Fruit fly (Drosophila melanogaster): Measurements from ENCODE around the gene CG42367.

DNA sequence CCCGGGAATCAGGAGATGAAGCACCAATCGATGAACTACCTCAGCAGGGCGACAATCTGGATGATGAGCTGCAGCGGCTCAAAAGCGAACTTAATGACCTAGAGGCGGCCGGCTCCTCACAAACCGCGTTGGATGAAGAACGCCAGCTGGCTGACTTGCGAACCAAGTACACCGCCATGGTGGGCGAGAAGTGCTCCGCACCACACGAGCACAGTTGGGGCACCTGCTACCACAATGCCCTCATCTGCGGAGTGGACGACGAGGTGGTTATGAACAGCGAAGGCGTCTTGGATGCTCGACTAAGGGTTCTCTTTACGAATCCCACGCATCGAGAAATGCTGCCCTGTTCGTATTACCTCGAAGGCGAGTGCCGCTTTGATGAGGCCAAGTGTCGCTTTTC is 24.3 kb downstream of the CG42367 start:
- TF ChIP-seq Clk (GFP tag; optimal IDR thresholded peaks at IDR 0.05) (no peak), toe (GFP tag; optimal IDR thresholded peaks at IDR 0.05) (no peak)

All from whole organism, adult.